Fruit fly (Drosophila melanogaster) whole organism, adult: ENCODE data around the gene vas.

Experiments
- CG1620 ChIP-seq: fragments of 200-800 bp; sonication (Bioruptor generic); optimal IDR thresholded peaks from 2 replicates; lab custom pipeline; 2016; ENCODE audit warnings: missing biosample characterization, missing genetic modification characterization
- CG5204 ChIP-seq: fragments of 200-800 bp; sonication (Bioruptor generic); optimal IDR thresholded peaks from 2 replicates; lab custom pipeline; 2016; ENCODE audit warnings: missing biosample characterization, missing genetic modification characterization
- CG7101 ChIP-seq: fragments of 200-800 bp; sonication (Bioruptor generic); optimal IDR thresholded peaks from 2 replicates; lab custom pipeline; 2018; ENCODE audit warnings: missing biosample characterization, mild to moderate bottlenecking, missing genetic modification characterization, moderate library complexity
- Clk ChIP-seq: fragments of 200-800 bp; sonication (Bioruptor generic); optimal IDR thresholded peaks from 2 replicates; lab custom pipeline; 2017; ENCODE audit warnings: missing biosample characterization, missing genetic modification characterization
- cic ChIP-seq: fragments of 200-800 bp; sonication (Bioruptor generic); optimal IDR thresholded peaks from 2 replicates; lab custom pipeline; 2017; ENCODE audit warnings: missing biosample characterization, mild to moderate bottlenecking, missing genetic modification characterization, moderate library complexity
- cnc ChIP-seq, 2 experiments: fragments of >200 bp; optimal IDR thresholded peaks; 2 replicates each; lab custom pipeline; 2017

DNA sequence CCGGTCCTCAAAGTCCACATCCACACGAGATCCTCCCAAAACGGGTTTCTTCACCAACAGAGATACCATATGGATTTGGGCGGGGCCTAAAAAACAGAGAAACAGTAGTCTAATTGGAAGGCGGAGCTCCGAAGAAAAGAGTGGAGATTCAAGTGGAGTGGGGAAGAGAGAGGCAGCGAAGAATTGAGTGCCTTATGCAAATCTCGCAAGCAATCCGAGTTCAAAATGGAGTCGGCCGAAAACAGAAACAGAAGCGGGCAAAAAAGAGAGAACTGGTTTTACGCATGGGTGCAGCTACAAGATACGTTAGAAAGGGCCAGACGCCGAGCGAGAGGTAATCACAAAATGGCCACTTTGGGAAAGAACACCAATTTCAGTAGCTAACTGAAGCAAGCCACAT lies 49.8 kb downstream of the vas start:
- TF ChIP-seq CG7101 (tag; lab: Kevin White, UChicago) (no peak), cnc (optimal IDR thresholded peaks at IDR 0.05; lab: Kevin White, UChicago) (no peak), CG1620 (GFP tag; lab: Kevin White, UChicago) (no peak), cic (no peak), Clk (GFP tag; lab: Kevin White, UChicago) (no peak), CG5204 (GFP tag; lab: Kevin White, UChicago) (no peak)
